Worm (Caenorhabditis elegans) whole organism, L4/young adult: ENCODE data around the gene K07F5.15.
"Not testable (repeated sequence)": the region's sequence is repeated elsewhere in the genome, so short reads cannot be mapped to it uniquely, and the experiment has no call there.

Source experiments
- W03F9.2 ChIP-seq: fragments of 150-350 bp; optimal IDR thresholded peaks from 2 replicates; lab custom pipeline; 2014; ENCODE audit warnings: missing biosample characterization, missing genetic modification characterization
- dao-5 ChIP-seq: sonication (generic microtip); optimal IDR thresholded peaks from 2 replicates; lab custom pipeline; 2016; ENCODE audit warnings: missing genotype, missing genetic modification characterization, moderate library complexity, missing compliant biosample characterization
- him-1 ChIP-seq: sonication (generic microtip); optimal IDR thresholded peaks from 2 replicates; lab custom pipeline; 2016; ENCODE audit warnings: missing genotype, missing genetic modification reagents, missing genetic modification characterization, missing compliant biosample characterization

- TF ChIP-seq him-1, dao-5, W03F9.2 (tag; lab: Kevin White, UChicago): not testable (repeated sequence)
Observed at ce11 chrIV:9837349-9837748, 27.5 kb upstream of the K07F5.15 start, which contains the start of gene msp-10.
